Worm (Caenorhabditis elegans): ENCODE results near the gene C15B12.9.

DNA sequence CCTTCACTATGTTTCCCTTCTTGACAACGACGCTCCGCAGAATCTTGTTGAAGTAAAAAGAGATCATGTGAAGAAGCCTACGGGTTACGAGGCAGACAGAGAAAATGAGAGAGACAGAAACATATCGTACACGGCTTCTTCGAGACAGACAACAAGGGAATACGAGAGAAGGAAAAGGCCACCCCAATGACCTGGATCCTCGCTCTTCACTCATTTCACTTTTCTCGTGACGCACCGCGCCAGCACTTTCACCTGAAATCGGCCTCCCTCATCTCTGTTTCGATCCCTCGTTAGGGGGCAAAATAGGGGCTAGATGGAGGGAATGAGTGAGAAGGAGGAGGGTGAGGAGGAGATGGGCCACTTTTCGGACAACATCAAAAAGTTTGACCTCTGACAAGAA lies 46.7 kb downstream of the C15B12.9 start:
- peak; percentile 37 for TF ChIP-seq nhr-25 (tag; optimal IDR thresholded peaks at IDR 0.05)
- no peak for TF ChIP-seq R02D3.7 (tag; optimal IDR thresholded peaks at IDR 0.05)
- no peak for TF ChIP-seq nhr-77 (tag; optimal IDR thresholded peaks at IDR 0.05)
- TF ChIP-seq skn-1 (tag; optimal IDR thresholded peaks at IDR 0.05), result no peak
- TF ChIP-seq egl-27 (tag; optimal IDR thresholded peaks at IDR 0.05), result no peak
- TF ChIP-seq unc-39 (tag; optimal IDR thresholded peaks at IDR 0.05), result no peak
- peak; percentile 16 for TF ChIP-seq fos-1 (tag; optimal IDR thresholded peaks at IDR 0.05)
- no peak for TF ChIP-seq alr-1 (tag; optimal IDR thresholded peaks at IDR 0.05)
- no peak for TF ChIP-seq lin-11 (tag; optimal IDR thresholded peaks at IDR 0.05)
- TF ChIP-seq mdl-1 (tag; optimal IDR thresholded peaks at IDR 0.05), result no peak
- TF ChIP-seq blmp-1 (tag; optimal IDR thresholded peaks at IDR 0.05; ENCODE audit: insufficient read depth), result peak; percentile 99
- peak; percentile 18 for TF ChIP-seq ceh-16 (tag; optimal IDR thresholded peaks at IDR 0.05)
- TF ChIP-seq sma-9 (GFP tag; optimal IDR thresholded peaks at IDR 0.05), result no peak
- no peak for TF ChIP-seq sma-9 (tag; optimal IDR thresholded peaks at IDR 0.05)
- no peak for TF ChIP-seq nhr-237 (tag; optimal IDR thresholded peaks at IDR 0.05)

Data from whole organism, L2 larva.